Comparison of ENCODE assay signal across 4 worm cellular contexts in genomic region chrII:721931-722330, ce11.
TF ChIP-seq lines count a peak whose summit lies in the region.

No protein-coding gene starts in this region.

TF ChIP-seq in whole organism, L1 larva, 84 proteins besides CTCF, POLR2A, EP300 and RAD21:
- TF ChIP-seq ets-5 (GFP tag; IDR thresholded peaks at IDR 0.05; lab: Robert Waterston, UW) (no peak), blmp-1 (tag; optimal IDR thresholded peaks at IDR 0.05; lab: Kevin White, UChicago) (peak; percentile 78)

TF ChIP-seq in whole organism, L4 larva, 104 proteins besides CTCF, POLR2A, EP300 and RAD21:
- TF ChIP-seq skn-1 (tag; optimal IDR thresholded peaks at IDR 0.05; lab: Kevin White, UChicago) (no peak), aha-1 (tag; lab: Kevin White, UChicago) (peak; percentile 14)

TF ChIP-seq in whole organism, mixed stage, embryonic, 35 proteins besides CTCF, POLR2A, EP300 and RAD21:
- TF ChIP-seq lsy-2 (tag; optimal IDR thresholded peaks at IDR 0.05; lab: Kevin White, UChicago) = no peak
- no peak for TF ChIP-seq lin-13 (tag; optimal IDR thresholded peaks at IDR 0.05; lab: Kevin White, UChicago)
- TF ChIP-seq zip-8 (tag; optimal IDR thresholded peaks at IDR 0.05; lab: Kevin White, UChicago) = peak; percentile 68
- peak; percentile 80 for TF ChIP-seq elt-1 (tag; optimal IDR thresholded peaks at IDR 0.05; lab: Kevin White, UChicago; ENCODE audit: borderline replicate concordance, insufficient read depth)

TF ChIP-seq in whole organism, young adult, 124 proteins besides CTCF, POLR2A, EP300 and RAD21:
- TF ChIP-seq let-607 (tag; optimal IDR thresholded peaks at IDR 0.05; lab: Kevin White, UChicago) = no peak
- TF ChIP-seq lin-35 (GFP tag; optimal IDR thresholded peaks at IDR 0.05; lab: Kevin White, UChicago) = no peak
- no peak for TF ChIP-seq cebp-1 (GFP tag; IDR thresholded peaks at IDR 0.05; lab: Robert Waterston, UW)
- peak; percentile 19 for TF ChIP-seq cebp-1 (tag; optimal IDR thresholded peaks at IDR 0.05; lab: Kevin White, UChicago)
- no peak for TF ChIP-seq madf-3 (GFP tag; IDR thresholded peaks at IDR 0.05; lab: Robert Waterston, UW)
- no peak for TF ChIP-seq bed-2 (GFP tag; IDR thresholded peaks at IDR 0.05; lab: Robert Waterston, UW)
